Worm (Caenorhabditis elegans) whole organism, L4/young adult: ENCODE results near the gene polk-1.

Source experiments
- W03F9.2 ChIP-seq: fragments of 150-350 bp; optimal IDR thresholded peaks from 2 replicates; lab custom pipeline; 2014; ENCODE audit warnings: missing biosample characterization, missing genetic modification characterization
- dao-5 ChIP-seq: sonication (generic microtip); optimal IDR thresholded peaks from 2 replicates; lab custom pipeline; 2016; ENCODE audit warnings: missing genotype, missing genetic modification characterization, moderate library complexity, missing compliant biosample characterization
- him-1 ChIP-seq: sonication (generic microtip); optimal IDR thresholded peaks from 2 replicates; lab custom pipeline; 2016; ENCODE audit warnings: missing genotype, missing genetic modification reagents, missing genetic modification characterization, missing compliant biosample characterization

polk-1 gene

ce11 chrIII:8628405-8628982 lies at the start of gene polk-1, which contains the start of gene gpr-1:
Gene polk-1, minus strand, starts transcription at chrIII:8628590.
Gene gpr-1, plus strand, starts transcription at chrIII:8628932.
- no peak for TF ChIP-seq dao-5
- TF ChIP-seq W03F9.2 (tag; lab: Kevin White, UChicago) = no peak
- TF ChIP-seq him-1 (tag; lab: Kevin White, UChicago) = no peak

ce11 chrIII:8674980-8675485 lies 46.6 kb upstream of the polk-1 start, which contains the start of gene pgl-2:
Gene pgl-2, minus strand, starts transcription at chrIII:8675435.
- TF ChIP-seq W03F9.2 (tag; lab: Kevin White, UChicago) (no peak), dao-5 (no peak), him-1 (tag; lab: Kevin White, UChicago) (no peak)

DNA sequence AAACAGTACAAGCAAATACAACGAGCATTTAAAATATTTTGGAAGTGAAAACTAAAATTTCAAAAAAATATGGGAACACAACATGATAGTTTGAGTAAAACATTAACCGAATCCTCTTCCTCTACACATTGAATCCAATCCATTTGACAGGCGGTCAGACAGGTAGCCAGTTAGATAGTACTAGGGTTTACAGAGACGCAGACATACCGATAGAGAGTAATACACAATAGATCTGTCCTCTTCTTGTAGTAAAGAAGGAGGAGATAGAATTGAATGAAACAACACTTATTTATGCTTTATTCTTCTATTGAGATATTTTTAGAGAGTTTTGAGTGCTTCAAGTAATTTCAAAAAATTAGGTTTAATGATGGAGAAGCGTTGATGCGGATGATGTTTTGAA lies 40.3 kb upstream of the polk-1 start:
- TF ChIP-seq W03F9.2 (tag; lab: Kevin White, UChicago) (no peak), him-1 (tag; lab: Kevin White, UChicago) (no peak), dao-5 (no peak)

ce11 chrIII:8667382-8667781 lies 39.0 kb upstream of the polk-1 start, which contains the start of gene dpy-19:
Gene dpy-19, minus strand, starts transcription at chrIII:8667482.
- no peak for TF ChIP-seq dao-5
- no peak for TF ChIP-seq him-1 (tag; lab: Kevin White, UChicago)
- no peak for TF ChIP-seq W03F9.2 (tag; lab: Kevin White, UChicago)

DNA sequence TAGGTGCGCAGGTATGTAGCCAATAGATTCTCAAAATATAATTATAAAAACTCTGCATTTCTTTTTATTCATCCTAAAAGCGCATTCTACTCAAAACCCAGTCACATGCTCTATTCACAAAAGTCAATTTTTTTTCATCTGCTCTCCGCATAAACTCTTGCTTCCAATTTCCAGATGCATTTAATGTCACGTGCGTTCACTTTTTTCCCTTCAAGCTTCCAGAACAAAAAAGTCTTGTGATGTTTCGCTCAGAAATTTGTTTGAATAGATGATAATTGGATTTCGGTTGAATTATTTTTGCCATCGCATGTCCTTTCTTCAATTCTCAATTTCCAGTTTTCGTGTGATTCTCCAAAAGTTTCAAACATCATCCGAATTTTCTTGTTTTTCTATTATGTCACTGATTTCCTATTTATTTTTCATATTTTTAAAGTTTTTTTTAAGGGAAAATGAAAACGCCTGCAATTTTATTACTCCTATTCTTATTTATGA lies 36.6 kb upstream of the polk-1 start, which contains the start of gene F22B7.1:
TSS of gene F22B7.1 (plus strand) at position 442 of the 492 bp plus-strand sequence.
- TF ChIP-seq dao-5 (no peak), W03F9.2 (tag; lab: Kevin White, UChicago) (no peak), him-1 (tag; lab: Kevin White, UChicago) (no peak)

- no peak for TF ChIP-seq dao-5
- no peak for TF ChIP-seq him-1 (tag; lab: Kevin White, UChicago)
- TF ChIP-seq W03F9.2 (tag; lab: Kevin White, UChicago) = no peak
Measured at ce11 chrIII:8663143-8663542, 34.8 kb upstream of the polk-1 start.

DNA sequence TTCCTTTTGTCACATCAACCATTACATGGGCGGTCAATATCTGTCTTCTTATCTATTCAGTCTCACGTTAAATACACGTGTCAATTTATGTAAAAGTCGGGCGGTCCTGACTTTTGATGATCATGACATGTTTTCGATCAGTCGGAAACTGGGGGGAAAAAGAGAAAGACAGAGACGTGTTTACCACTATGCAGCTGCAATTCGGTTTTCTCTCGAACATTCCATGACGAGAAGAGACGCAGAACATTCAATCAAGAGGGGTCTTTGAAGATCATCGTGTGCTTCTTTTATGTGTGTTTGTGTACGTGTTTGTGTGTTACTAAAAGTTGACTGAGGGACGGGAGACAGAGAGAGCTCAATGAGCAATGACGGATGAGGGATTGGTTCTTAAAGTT lies 30.0 kb upstream of the polk-1 start:
- TF ChIP-seq him-1 (tag; lab: Kevin White, UChicago) (peak; percentile 76), dao-5 (no peak), W03F9.2 (tag; lab: Kevin White, UChicago) (peak; percentile 91)

DNA sequence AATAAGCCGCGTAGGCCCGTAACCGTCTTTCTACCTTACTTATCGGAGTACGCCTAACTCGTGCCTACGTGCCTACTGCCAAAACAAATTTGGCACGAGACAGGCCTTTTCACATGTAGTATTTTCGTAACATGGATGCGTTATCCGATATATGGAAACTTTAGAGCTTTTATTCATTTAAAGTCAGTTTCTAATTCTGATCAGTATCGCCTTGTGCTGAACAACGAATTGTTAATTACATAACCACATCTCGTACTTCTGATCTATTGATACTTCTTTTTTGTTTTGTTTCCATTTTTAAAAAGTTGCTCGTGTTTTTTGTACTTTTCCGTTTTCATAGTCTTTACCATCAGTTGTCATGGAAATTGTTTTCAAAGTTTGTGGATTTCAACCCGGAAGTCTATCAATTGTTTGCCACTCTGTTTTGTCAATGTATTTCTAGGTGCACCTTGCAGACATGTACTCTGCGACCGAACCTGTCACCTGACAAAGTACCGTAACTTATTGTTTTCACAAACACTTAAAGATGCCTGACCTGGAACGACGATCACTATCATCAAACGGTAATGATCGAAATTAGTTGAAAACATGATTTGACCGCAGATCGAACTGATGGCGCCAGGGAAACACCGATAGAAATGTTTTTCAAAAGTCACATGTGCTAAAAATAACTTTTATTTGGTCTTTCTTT lies 29.4 kb upstream of the polk-1 start:
- no peak for TF ChIP-seq dao-5
- no peak for TF ChIP-seq him-1 (tag; lab: Kevin White, UChicago)
- TF ChIP-seq W03F9.2 (tag; lab: Kevin White, UChicago) = no peak

DNA sequence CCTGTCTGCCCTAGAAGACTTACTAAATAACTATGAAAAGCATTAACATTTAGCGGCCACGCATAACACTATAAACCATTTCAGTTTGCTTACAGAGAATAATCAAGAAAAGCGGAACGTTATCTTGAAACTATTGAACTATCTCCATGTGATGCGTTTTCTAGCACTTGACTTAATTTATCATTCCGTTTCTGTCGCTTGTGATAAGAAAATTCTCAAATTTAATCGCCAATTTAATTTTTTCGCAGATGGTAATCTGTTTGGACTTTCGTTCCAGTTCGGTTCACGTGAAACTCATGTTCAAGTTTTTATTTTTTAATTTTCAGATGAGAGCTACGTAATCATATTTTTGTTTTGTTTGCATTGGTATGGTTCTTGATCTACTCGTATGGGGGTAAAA lies 28.6 kb upstream of the polk-1 start:
- TF ChIP-seq dao-5 = no peak

ce11 chrIII:8656055-8656454 lies 27.7 kb upstream of the polk-1 start:
- TF ChIP-seq W03F9.2 (tag; lab: Kevin White, UChicago) = no peak
- no peak for TF ChIP-seq him-1 (tag; lab: Kevin White, UChicago)
- TF ChIP-seq dao-5 = no peak

DNA sequence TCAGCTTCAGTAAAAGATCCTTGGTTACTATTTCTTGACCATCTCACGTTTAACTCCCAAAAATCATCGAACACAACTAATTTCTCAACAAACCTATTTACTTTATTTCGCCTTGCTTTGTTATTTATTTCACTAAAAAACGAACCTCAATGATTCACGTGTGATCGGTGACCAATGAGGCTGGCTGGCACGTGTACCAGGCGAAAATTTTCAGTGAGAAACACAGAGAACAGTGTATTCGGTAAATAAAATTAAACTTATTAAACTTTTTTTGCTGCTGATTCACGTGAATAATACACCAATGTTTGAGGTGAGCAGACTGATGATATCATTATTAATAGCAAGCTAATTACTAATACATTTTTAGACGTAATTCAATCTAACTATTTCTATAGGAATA lies 27.0 kb upstream of the polk-1 start:
- no peak for TF ChIP-seq him-1 (tag; lab: Kevin White, UChicago)
- no peak for TF ChIP-seq dao-5
- no peak for TF ChIP-seq W03F9.2 (tag; lab: Kevin White, UChicago)

DNA sequence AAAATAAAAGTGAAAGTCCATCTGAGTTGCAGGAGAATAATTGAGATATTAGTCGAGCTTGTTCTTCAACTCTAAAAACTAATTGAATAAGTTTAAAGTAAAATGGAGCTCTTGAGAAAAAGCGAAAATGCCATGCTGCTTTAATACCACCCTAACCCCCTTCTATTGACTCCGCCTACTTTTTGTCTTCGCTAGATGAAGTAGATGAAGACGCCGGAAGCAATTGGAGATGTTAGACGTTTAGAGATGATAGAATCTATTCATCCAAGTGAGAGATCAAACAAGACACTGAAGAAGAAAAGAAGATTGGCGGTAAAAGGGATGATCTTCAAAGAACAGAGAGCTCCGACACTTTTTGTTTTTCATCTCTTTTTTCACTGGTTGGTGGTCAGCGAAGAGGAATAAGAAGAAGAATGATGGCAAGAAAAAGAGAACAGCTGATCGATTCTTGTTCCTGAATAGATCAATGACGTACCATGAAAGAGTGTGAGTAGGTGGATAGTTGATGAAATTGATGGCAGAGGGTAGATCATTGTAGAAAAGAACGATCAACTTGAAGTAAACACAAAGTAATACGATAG lies 26.1 kb upstream of the polk-1 start:
- no peak for TF ChIP-seq W03F9.2 (tag; lab: Kevin White, UChicago)
- no peak for TF ChIP-seq dao-5
- no peak for TF ChIP-seq him-1 (tag; lab: Kevin White, UChicago)

ce11 chrIII:8653875-8654386 lies 25.5 kb upstream of the polk-1 start, which contains the start of gene F22B7.9:
Gene F22B7.9, minus strand, starts transcription at chrIII:8653925.
- TF ChIP-seq dao-5 = no peak
- no peak for TF ChIP-seq him-1 (tag; lab: Kevin White, UChicago)
- TF ChIP-seq W03F9.2 (tag; lab: Kevin White, UChicago) = no peak

ce11 chrIII:8653457-8653856 lies 25.1 kb upstream of the polk-1 start:
- TF ChIP-seq W03F9.2 (tag; lab: Kevin White, UChicago) (no peak), dao-5 (no peak)
